Fruit fly (Drosophila melanogaster): Measurements from ENCODE around the gene CG14125.

- TF ChIP-seq pan (optimal IDR thresholded peaks at IDR 0.05) (no peak), psq (optimal IDR thresholded peaks at IDR 0.05) (no peak), usp (GFP tag; optimal IDR thresholded peaks at IDR 0.05) (no peak), EcR (GFP tag; optimal IDR thresholded peaks at IDR 0.05) (no peak), Dll (optimal IDR thresholded peaks at IDR 0.05) (peak; percentile 35)
Observed at dm6 chr3L:11927287-11927743, 47.4 kb upstream of the CG14125 start, which contains the start of gene byn.

Data from whole organism.